Worm (Caenorhabditis elegans): ENCODE results near the gene igcm-1.
A peak's percentile ranks its signal among the peaks of the same experiment; 100 is the strongest.

The igcm-1 gene

DNA sequence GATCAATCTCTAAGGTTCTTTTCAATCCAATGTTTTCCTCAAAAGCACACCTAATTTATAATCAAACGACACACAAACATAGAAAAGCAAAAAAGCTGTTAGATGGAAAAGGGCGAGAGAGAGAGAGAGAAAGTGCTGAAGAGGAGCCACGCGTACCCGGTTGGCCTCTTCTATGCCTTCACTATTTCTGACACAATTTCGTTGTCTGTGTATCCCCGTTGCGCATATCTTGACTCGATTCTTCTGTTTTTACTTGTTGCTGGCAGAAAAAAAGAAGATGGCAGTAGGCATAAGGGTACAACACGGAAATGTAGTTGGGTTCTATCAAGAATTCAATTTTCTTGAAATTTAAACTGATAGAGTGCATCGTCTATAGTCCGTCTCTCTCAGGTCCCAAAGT lies 23.8 kb downstream of the igcm-1 start (continued):
- peak; percentile 18 for TF ChIP-seq nhr-25 (tag; optimal IDR thresholded peaks at IDR 0.05)
- peak; percentile 55 for TF ChIP-seq nhr-11 (tag; optimal IDR thresholded peaks at IDR 0.05)
- TF ChIP-seq ztf-11 (tag; optimal IDR thresholded peaks at IDR 0.05) = no peak
- no peak for TF ChIP-seq ceh-82 (tag; optimal IDR thresholded peaks at IDR 0.05)
- TF ChIP-seq mdl-1 (tag; optimal IDR thresholded peaks at IDR 0.05) = no peak
- TF ChIP-seq nhr-67 (tag; optimal IDR thresholded peaks at IDR 0.05) = no peak
- TF ChIP-seq tbx-2 (tag; optimal IDR thresholded peaks at IDR 0.05) = no peak
- TF ChIP-seq fkh-10 (GFP tag; optimal IDR thresholded peaks at IDR 0.05) = peak; percentile 86
- TF ChIP-seq jun-1 (tag; optimal IDR thresholded peaks at IDR 0.05) = peak; percentile 46
- peak; percentile 32 for TF ChIP-seq ceh-28 (tag; optimal IDR thresholded peaks at IDR 0.05)
- no peak for TF ChIP-seq unc-39 (tag; optimal IDR thresholded peaks at IDR 0.05)
- peak; percentile 1 for TF ChIP-seq lsy-12 (tag; optimal IDR thresholded peaks at IDR 0.05)
- TF ChIP-seq R02D3.7 (tag; optimal IDR thresholded peaks at IDR 0.05) = no peak
- no peak for TF ChIP-seq nhr-76 (tag; optimal IDR thresholded peaks at IDR 0.05)
- TF ChIP-seq nhr-23 (tag; optimal IDR thresholded peaks at IDR 0.05) = peak; percentile 44
- no peak for TF ChIP-seq sea-2 (GFP tag; optimal IDR thresholded peaks at IDR 0.05)
- peak; percentile 79 for TF ChIP-seq pha-4 (tag; optimal IDR thresholded peaks at IDR 0.05)
- TF ChIP-seq elt-1 (tag; optimal IDR thresholded peaks at IDR 0.05) = peak; percentile 14
- TF ChIP-seq ztf-4 (tag; optimal IDR thresholded peaks at IDR 0.05) = no peak

DNA sequence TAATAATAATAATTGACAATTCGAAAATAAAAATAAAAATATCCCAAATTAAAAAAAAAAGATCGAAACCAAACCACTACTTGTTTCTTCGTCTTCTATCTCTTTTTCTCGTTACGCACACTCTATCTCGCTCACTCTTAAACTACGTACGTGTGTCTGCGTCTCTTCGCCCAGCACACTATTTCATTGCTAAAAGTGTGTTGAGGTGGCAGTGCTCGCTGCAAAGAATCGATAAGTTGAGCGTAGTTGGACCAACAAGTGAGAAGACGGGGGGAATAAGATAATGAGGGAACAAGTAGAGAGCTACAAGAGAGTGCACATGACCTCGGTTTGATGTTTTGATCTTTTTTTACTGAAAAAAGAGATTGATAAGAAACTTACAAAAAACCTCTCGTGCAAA lies 25.4 kb downstream of the igcm-1 start:
- no peak for TF ChIP-seq egl-27 (tag; optimal IDR thresholded peaks at IDR 0.05)
- TF ChIP-seq fos-1 (tag; optimal IDR thresholded peaks at IDR 0.05) = no peak
- no peak for TF ChIP-seq unc-39 (tag; optimal IDR thresholded peaks at IDR 0.05)
- TF ChIP-seq fkh-2 (tag; optimal IDR thresholded peaks at IDR 0.05) = no peak
- TF ChIP-seq nhr-76 (tag; optimal IDR thresholded peaks at IDR 0.05) = no peak
- TF ChIP-seq unc-62 (GFP tag; optimal IDR thresholded peaks at IDR 0.05) = no peak
- no peak for TF ChIP-seq lsy-12 (tag; optimal IDR thresholded peaks at IDR 0.05)
- TF ChIP-seq aly-2 (tag; optimal IDR thresholded peaks at IDR 0.05) = no peak
- TF ChIP-seq ztf-11 (tag; optimal IDR thresholded peaks at IDR 0.05) = no peak
- no peak for TF ChIP-seq fkh-10 (GFP tag; optimal IDR thresholded peaks at IDR 0.05)
- no peak for TF ChIP-seq mml-1 (tag; optimal IDR thresholded peaks at IDR 0.05)
- no peak for TF ChIP-seq skn-1 (tag; optimal IDR thresholded peaks at IDR 0.05)
- no peak for TF ChIP-seq ceh-16 (tag; optimal IDR thresholded peaks at IDR 0.05)
- no peak for TF ChIP-seq snpc-4 (tag; optimal IDR thresholded peaks at IDR 0.05)
- no peak for TF ChIP-seq nhr-67 (tag; optimal IDR thresholded peaks at IDR 0.05)
- peak; percentile 61 for TF ChIP-seq sea-2 (GFP tag; optimal IDR thresholded peaks at IDR 0.05)
- peak; percentile 51 for TF ChIP-seq lin-39 (tag; optimal IDR thresholded peaks at IDR 0.05)
- no peak for TF ChIP-seq lin-15B (tag; optimal IDR thresholded peaks at IDR 0.05)
- no peak for TF ChIP-seq nhr-43 (tag; optimal IDR thresholded peaks at IDR 0.05; ENCODE audit: poor library complexity, severe bottlenecking)
- TF ChIP-seq nfya-1 (tag; optimal IDR thresholded peaks at IDR 0.05; ENCODE audit: insufficient read depth) = peak; percentile 52
- TF ChIP-seq ceh-82 (tag; optimal IDR thresholded peaks at IDR 0.05) = no peak
- TF ChIP-seq nhr-25 (tag; optimal IDR thresholded peaks at IDR 0.05) = no peak
- TF ChIP-seq elt-3 (tag; optimal IDR thresholded peaks at IDR 0.05) = no peak
- no peak for TF ChIP-seq jun-1 (tag; optimal IDR thresholded peaks at IDR 0.05)
- no peak for TF ChIP-seq elt-1 (tag; optimal IDR thresholded peaks at IDR 0.05)
- TF ChIP-seq egl-5 (tag; optimal IDR thresholded peaks at IDR 0.05) = no peak
- no peak for TF ChIP-seq ZK546.5 (tag; optimal IDR thresholded peaks at IDR 0.05)
- peak; percentile 67 for TF ChIP-seq hmg-11 (tag; optimal IDR thresholded peaks at IDR 0.05)
- TF ChIP-seq nhr-12 (tag; optimal IDR thresholded peaks at IDR 0.05) = no peak
- peak; percentile 74 for TF ChIP-seq ceh-28 (tag; optimal IDR thresholded peaks at IDR 0.05)
- TF ChIP-seq tbx-2 (tag; optimal IDR thresholded peaks at IDR 0.05) = no peak
- TF ChIP-seq ama-1 (optimal IDR thresholded peaks at IDR 0.05) = no peak
- TF ChIP-seq nhr-237 (tag; optimal IDR thresholded peaks at IDR 0.05) = no peak
- no peak for TF ChIP-seq daf-12 (tag; optimal IDR thresholded peaks at IDR 0.05)
- TF ChIP-seq pha-4 (tag; optimal IDR thresholded peaks at IDR 0.05) = no peak
- TF ChIP-seq ceh-9 (tag; optimal IDR thresholded peaks at IDR 0.05) = no peak
- TF ChIP-seq elt-2 (tag; optimal IDR thresholded peaks at IDR 0.05) = peak; percentile 45
- no peak for TF ChIP-seq eor-1 (tag; optimal IDR thresholded peaks at IDR 0.05)
- no peak for TF ChIP-seq nhr-77 (tag; optimal IDR thresholded peaks at IDR 0.05)
- TF ChIP-seq nhr-23 (tag; optimal IDR thresholded peaks at IDR 0.05) = no peak
- TF ChIP-seq ztf-4 (tag; optimal IDR thresholded peaks at IDR 0.05) = no peak
- TF ChIP-seq zag-1 (tag; optimal IDR thresholded peaks at IDR 0.05) = no peak
- no peak for TF ChIP-seq R02D3.7 (tag; optimal IDR thresholded peaks at IDR 0.05)
- TF ChIP-seq nhr-28 (tag; optimal IDR thresholded peaks at IDR 0.05) = no peak
- TF ChIP-seq nhr-11 (tag; optimal IDR thresholded peaks at IDR 0.05) = no peak
- TF ChIP-seq pqm-1 (tag; optimal IDR thresholded peaks at IDR 0.05) = no peak
- no peak for TF ChIP-seq mdl-1 (tag; optimal IDR thresholded peaks at IDR 0.05)

Measured in whole organism, L3 larva.